Worm (Caenorhabditis elegans) whole organism, L1 larva: ENCODE results near the gene acer-1.

Source experiments
- C04F5.9 ChIP-seq: sonication (generic microtip); optimal IDR thresholded peaks from 2 replicates; lab custom pipeline; 2016; ENCODE audit warnings: missing genetic modification characterization, missing compliant biosample characterization
- C16A3.4 ChIP-seq: fragments of 150-350 bp; optimal IDR thresholded peaks from 2 replicates; lab custom pipeline; 2014; ENCODE audit warnings: missing biosample characterization, missing genetic modification characterization
- C34B4.2 ChIP-seq: sonication (generic microtip); optimal IDR thresholded peaks from 2 replicates; lab custom pipeline; 2017; ENCODE audit warnings: mild to moderate bottlenecking, missing genetic modification characterization, missing compliant biosample characterization
- F16B12.6 ChIP-seq: fragments of 150-350 bp; optimal IDR thresholded peaks from 2 replicates; lab custom pipeline; 2014; ENCODE audit warnings: missing biosample characterization, missing genetic modification characterization
- aha-1 ChIP-seq: fragments of 150-350 bp; optimal IDR thresholded peaks from 2 replicates; lab custom pipeline; 2014; ENCODE audit warnings: missing biosample characterization, missing genetic modification characterization
- ama-1 ChIP-seq: fragments of 150-350 bp; optimal IDR thresholded peaks from 2 replicates; lab custom pipeline; 2014
- blmp-1 ChIP-seq: fragments of 150-350 bp; optimal IDR thresholded peaks from 2 replicates; lab custom pipeline; 2014; ENCODE audit warnings: missing biosample characterization, missing genetic modification characterization
- ceh-63 ChIP-seq: fragments of 200-800 bp; sonication (Bioruptor generic); optimal IDR thresholded peaks from 2 replicates; lab custom pipeline; 2018; ENCODE audit warnings: mild to moderate bottlenecking, missing genetic modification characterization, missing compliant biosample characterization
- ceh-8 ChIP-seq: fragments of 200-800 bp; sonication (Bioruptor generic); optimal IDR thresholded peaks from 2 replicates; lab custom pipeline; 2018; ENCODE audit warnings: mild to moderate bottlenecking, missing genetic modification characterization, moderate library complexity, missing compliant biosample characterization
- ceh-82 ChIP-seq, 3 experiments: fragments of 150-350 bp in 1 of 3; sonication (generic microtip) in 2 of 3; optimal IDR thresholded peaks; 2 replicates each; lab custom pipeline; 2014 to 2017; ENCODE audit warnings: missing biosample characterization in 3 of 3, missing genetic modification characterization in 3 of 3
- dpl-1 ChIP-seq, 3 experiments: fragments of 150-350 bp in 2 of 3; sonication (generic microtip) in 1 of 3; optimal IDR thresholded peaks; 2 replicates each; lab custom pipeline; 2014 to 2017; ENCODE audit warnings: missing biosample characterization in 3 of 3, missing genetic modification characterization in 3 of 3, missing genetic modification reagents in 3 of 3
- efl-1 ChIP-seq, 4 experiments: fragments of 150-350 bp; optimal IDR thresholded peaks in 3 of 4; peaks in 1 of 4; 1 replicate in 1 of 4; 2 replicates in 3 of 4; lab custom pipeline; 2014; ENCODE audit warnings: missing biosample characterization in 2 of 4, missing genetic modification characterization in 2 of 4, missing genetic modification reagents in 2 of 4
- elt-2 ChIP-seq: sonication (generic microtip); optimal IDR thresholded peaks from 2 replicates; lab custom pipeline; 2016; ENCODE audit warnings: missing genetic modification characterization, mild to moderate bottlenecking, inconsistent platforms, missing compliant biosample characterization, missing genetic modification reagents
- elt-3 ChIP-seq, 6 experiments: fragments of 150-350 bp in 1 of 6; sonication (generic microtip); optimal IDR thresholded peaks; 2 replicates each; lab custom pipeline; 2017 to 2018; ENCODE audit warnings: missing biosample characterization in 6 of 6, missing genetic modification characterization in 6 of 6, inconsistent platforms in 1 of 6
- ets-5 ChIP-seq: fragments of 200-800 bp; sonication (Bioruptor generic); IDR thresholded peaks from 2 replicates; pipeline ENCODE4 v1.3.6; 2022; ENCODE audit warnings: missing genetic modification characterization, missing compliant biosample characterization
- fkh-8 ChIP-seq: sonication (generic microtip); optimal IDR thresholded peaks from 2 replicates; lab custom pipeline; 2016; ENCODE audit warnings: mild to moderate bottlenecking, missing genetic modification characterization, missing compliant biosample characterization
- fos-1 ChIP-seq: fragments of 150-350 bp; optimal IDR thresholded peaks from 2 replicates; lab custom pipeline; 2014; ENCODE audit warnings: missing biosample characterization, missing genetic modification characterization
- hlh-17 ChIP-seq: fragments of 200-800 bp; sonication (Bioruptor generic); optimal IDR thresholded peaks from 2 replicates; lab custom pipeline; 2018; ENCODE audit warnings: missing genetic modification characterization, mild to moderate bottlenecking, missing compliant biosample characterization, moderate library complexity, borderline replicate concordance
- hlh-4 ChIP-seq: sonication (generic microtip); optimal IDR thresholded peaks from 2 replicates; lab custom pipeline; 2016; ENCODE audit warnings: mild to moderate bottlenecking, missing genetic modification characterization, missing compliant biosample characterization
- hpl-2 ChIP-seq: fragments of 150-350 bp; optimal IDR thresholded peaks from 2 replicates; lab custom pipeline; 2014; ENCODE audit warnings: missing biosample characterization, missing genetic modification reagents, missing genetic modification characterization
- irx-1 ChIP-seq: sonication (generic microtip); optimal IDR thresholded peaks from 2 replicates; lab custom pipeline; 2016; ENCODE audit warnings: missing genetic modification characterization, missing compliant biosample characterization
- lin-13 ChIP-seq: fragments of 150-350 bp; optimal IDR thresholded peaks from 2 replicates; lab custom pipeline; 2014; ENCODE audit warnings: missing biosample characterization, missing genetic modification reagents, missing genetic modification characterization
- lin-14 ChIP-seq: fragments of 200-800 bp; sonication (Bioruptor generic); optimal IDR thresholded peaks from 2 replicates; lab custom pipeline; 2018; ENCODE audit warnings: mild to moderate bottlenecking, missing genetic modification characterization, moderate library complexity, missing compliant biosample characterization
- lin-15B ChIP-seq: fragments of 150-350 bp; sonication (generic microtip); optimal IDR thresholded peaks from 3 replicates; lab custom pipeline; 2014; ENCODE audit warnings: missing biosample characterization, missing genetic modification characterization
- lin-35 ChIP-seq, 2 experiments: fragments of 150-350 bp; optimal IDR thresholded peaks; 2 replicates each; lab custom pipeline; 2014; ENCODE audit warnings: missing biosample characterization in 2 of 2, missing genetic modification characterization in 2 of 2, missing genetic modification reagents in 2 of 2
- lin-39 ChIP-seq: fragments of 150-350 bp; optimal IDR thresholded peaks from 2 replicates; lab custom pipeline; 2014; ENCODE audit warnings: missing biosample characterization, missing genetic modification reagents, missing genetic modification characterization
- mab-9 ChIP-seq: fragments of 200-800 bp; sonication (Bioruptor generic); IDR thresholded peaks from 2 replicates; pipeline ENCODE4 v1.3.6; 2022; ENCODE audit warnings: missing genetic modification reagents, missing genetic modification characterization, missing compliant biosample characterization
- mdl-1 ChIP-seq, 2 experiments: fragments of 150-350 bp; optimal IDR thresholded peaks; 2 replicates each; lab custom pipeline; 2014 to 2017; ENCODE audit warnings: missing biosample characterization in 2 of 2, missing genetic modification characterization in 2 of 2, inconsistent platforms in 1 of 2
- mep-1 ChIP-seq: fragments of 150-350 bp; optimal IDR thresholded peaks from 2 replicates; lab custom pipeline; 2014; ENCODE audit warnings: missing biosample characterization, missing genetic modification characterization
- nhr-12 ChIP-seq: sonication (generic microtip); optimal IDR thresholded peaks from 2 replicates; lab custom pipeline; 2017; ENCODE audit warnings: missing biosample characterization, missing genetic modification characterization
- nhr-19 ChIP-seq: fragments of 200-800 bp; sonication (Bioruptor generic); conservative IDR thresholded peaks from 2 replicates; pipeline ENCODE4 v1.3.6; 2022; ENCODE audit warnings: missing genetic modification characterization, missing compliant biosample characterization
- nhr-47 ChIP-seq: sonication (generic microtip); optimal IDR thresholded peaks from 2 replicates; lab custom pipeline; 2016; ENCODE audit warnings: mild to moderate bottlenecking, missing genetic modification characterization, moderate library complexity, missing compliant biosample characterization
- nhr-71 ChIP-seq: sonication (generic microtip); optimal IDR thresholded peaks from 2 replicates; lab custom pipeline; 2016; ENCODE audit warnings: mild to moderate bottlenecking, missing genetic modification characterization, moderate library complexity, missing compliant biosample characterization
- nhr-76 ChIP-seq: sonication (generic microtip); optimal IDR thresholded peaks from 2 replicates; lab custom pipeline; 2017; ENCODE audit warnings: missing biosample characterization, missing genetic modification characterization
- nhr-77 ChIP-seq: fragments of 150-350 bp; optimal IDR thresholded peaks from 2 replicates; lab custom pipeline; 2014; ENCODE audit warnings: missing biosample characterization, missing genetic modification characterization
- nhr-85 ChIP-seq: sonication (generic microtip); peaks from one replicate; lab custom pipeline; 2016; ENCODE audit warnings: missing genetic modification characterization, inconsistent platforms, missing compliant biosample characterization
- nhr-90 ChIP-seq: sonication (generic microtip); optimal IDR thresholded peaks from 2 replicates; lab custom pipeline; 2016; ENCODE audit warnings: mild to moderate bottlenecking, missing genetic modification characterization, missing compliant biosample characterization; ENCODE audit not compliant: poor library complexity
- pqm-1 ChIP-seq: sonication (generic microtip); optimal IDR thresholded peaks from 3 replicates; lab custom pipeline; 2017; ENCODE audit warnings: missing biosample characterization, missing genetic modification characterization
- snpc-4 ChIP-seq: fragments of 150-350 bp; optimal IDR thresholded peaks from 2 replicates; lab custom pipeline; 2014; ENCODE audit warnings: missing biosample characterization, missing genetic modification characterization
- swsn-7 ChIP-seq: sonication (generic microtip); optimal IDR thresholded peaks from 2 replicates; lab custom pipeline; 2016; ENCODE audit warnings: missing genetic modification characterization, missing compliant biosample characterization
- tbx-2 ChIP-seq: sonication (generic microtip); optimal IDR thresholded peaks from 2 replicates; lab custom pipeline; 2016; ENCODE audit warnings: missing genetic modification characterization, missing compliant biosample characterization
- tlp-1 ChIP-seq: fragments of 150-350 bp; optimal IDR thresholded peaks from 2 replicates; lab custom pipeline; 2014; ENCODE audit warnings: missing biosample characterization, missing genetic modification characterization
- unc-130 ChIP-seq: fragments of 150-350 bp; optimal IDR thresholded peaks from 2 replicates; lab custom pipeline; 2017; ENCODE audit warnings: missing biosample characterization, missing genetic modification characterization, inconsistent platforms
- unc-86 ChIP-seq: sonication (generic microtip); optimal IDR thresholded peaks from 2 replicates; lab custom pipeline; 2016; ENCODE audit warnings: missing genetic modification characterization, missing compliant biosample characterization
- ztf-11 ChIP-seq, 2 experiments: sonication (generic microtip); optimal IDR thresholded peaks; 2 replicates each; lab custom pipeline; 2016 to 2017; ENCODE audit warnings: missing genetic modification characterization in 2 of 2, missing biosample characterization in 1 of 2, missing compliant biosample characterization in 1 of 2

acer-1 gene

DNA sequence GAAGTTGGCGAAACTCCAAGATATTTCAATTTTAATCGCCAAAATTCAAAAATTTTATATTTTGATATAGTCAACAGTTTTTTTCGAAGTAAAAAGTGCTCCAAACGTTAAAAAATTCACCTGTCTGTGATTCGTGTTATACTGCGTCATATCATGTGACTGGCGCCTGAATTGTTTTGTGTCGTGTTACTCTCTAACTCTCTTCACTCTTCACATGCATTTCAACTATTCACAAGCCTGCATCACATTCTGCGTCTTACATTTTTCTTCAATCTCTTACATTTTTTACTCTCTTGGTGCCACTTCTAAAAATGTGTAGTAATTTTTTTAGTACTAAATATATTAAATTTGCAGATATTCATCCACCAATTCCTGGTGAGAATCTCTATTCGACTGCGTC, 38.2 kb upstream of the acer-1 start, which contains the start of gene flcn-1 (continued):
- no peak for TF ChIP-seq ets-5 (GFP tag; lab: Robert Waterston, UW)
- TF ChIP-seq pqm-1 (tag; lab: Kevin White, UChicago) = no peak
- TF ChIP-seq fos-1 (tag; lab: Kevin White, UChicago) = peak; percentile 15
- peak in 2 of 3 experiments; percentile 10 to 37 for TF ChIP-seq dpl-1 (GFP tag; optimal IDR thresholded peaks at IDR 0.05; lab: Kevin White, UChicago)
- no peak for TF ChIP-seq mab-9 (GFP tag; lab: Robert Waterston, UW)
- no peak for TF ChIP-seq ceh-63 (GFP tag; lab: Kevin White, UChicago)
- peak; percentile 78 for TF ChIP-seq nhr-71 (tag; lab: Kevin White, UChicago)
- no peak for TF ChIP-seq tlp-1 (tag; lab: Kevin White, UChicago)
- no peak for TF ChIP-seq nhr-76 (tag; lab: Kevin White, UChicago)

DNA sequence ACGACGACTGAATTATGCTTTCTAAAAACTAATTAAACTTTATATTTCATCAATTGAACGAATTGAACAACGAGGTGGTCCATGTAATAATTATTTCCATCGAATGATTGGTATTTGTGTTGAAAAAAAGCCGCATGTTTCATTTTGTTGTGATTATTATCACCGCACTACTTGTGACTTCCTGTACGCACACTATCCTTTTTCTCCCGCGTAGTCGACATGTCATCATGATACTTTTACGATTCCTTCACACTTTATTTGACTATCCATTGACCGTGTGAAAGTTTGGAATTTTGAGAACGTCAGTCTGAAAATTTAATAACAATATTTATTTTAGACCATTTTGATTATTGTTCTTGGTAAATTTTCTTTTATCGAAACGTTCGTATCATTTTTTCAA, 37.4 kb upstream of the acer-1 start, which contains the start of gene F22D3.4:
TSS of gene F22D3.4 (minus strand) at position 1 of the 400 bp plus-strand sequence.
- peak in 1 of 2 experiments; percentile 30 for TF ChIP-seq lin-35 (GFP tag; optimal IDR thresholded peaks at IDR 0.05; lab: Kevin White, UChicago)
- no peak for TF ChIP-seq ets-5 (GFP tag; lab: Robert Waterston, UW)
- TF ChIP-seq hpl-2 (GFP tag; lab: Kevin White, UChicago) = no peak
- peak; percentile 14 for TF ChIP-seq blmp-1 (tag; lab: Kevin White, UChicago)

ce11 chrII:6927034-6927433, 36.8 kb upstream of the acer-1 start:
- peak in 1 of 2 experiments; percentile 10 for TF ChIP-seq ztf-11 (tag; optimal IDR thresholded peaks at IDR 0.05; lab: Kevin White, UChicago)
- peak; percentile 33 for TF ChIP-seq hlh-4
- TF ChIP-seq ceh-8 (GFP tag; lab: Kevin White, UChicago) = no peak
- TF ChIP-seq unc-130 (tag; lab: Kevin White, UChicago) = no peak

ce11 chrII:6926488-6926887, 36.3 kb upstream of the acer-1 start:
- peak; percentile 50 for TF ChIP-seq nhr-90
- no peak for TF ChIP-seq nhr-12
- TF ChIP-seq efl-1 (optimal IDR thresholded peaks at IDR 0.05; lab: Kevin White, UChicago) = peak; percentile 59 to 74
- peak; percentile 39 to 93 for TF ChIP-seq efl-1 (GFP tag; optimal IDR thresholded peaks at IDR 0.05 in 1 of 2; lab: Kevin White, UChicago)
- TF ChIP-seq unc-130 (tag; lab: Kevin White, UChicago) = peak; percentile 34
- peak; percentile 84 for TF ChIP-seq mep-1 (tag; lab: Kevin White, UChicago)
- peak; percentile 1 for TF ChIP-seq C16A3.4 (tag; lab: Kevin White, UChicago)
- no peak for TF ChIP-seq aha-1 (tag; lab: Kevin White, UChicago)
- TF ChIP-seq lin-39 (tag; lab: Kevin White, UChicago) = no peak
- peak; percentile 67 for TF ChIP-seq swsn-7
- TF ChIP-seq snpc-4 (tag; lab: Kevin White, UChicago) = no peak
- peak in 1 of 2 experiments; percentile 67 for TF ChIP-seq mdl-1 (tag; optimal IDR thresholded peaks at IDR 0.05; lab: Kevin White, UChicago)
- peak; percentile 35 for TF ChIP-seq elt-2
- peak in 2 of 6 experiments; percentile 33 to 44 for TF ChIP-seq elt-3 (tag; optimal IDR thresholded peaks at IDR 0.05; lab: Kevin White, UChicago)
- peak; percentile 93 for TF ChIP-seq lin-14 (GFP tag; lab: Kevin White, UChicago)
- no peak for TF ChIP-seq F16B12.6 (tag; lab: Kevin White, UChicago)
- peak; percentile 56 for TF ChIP-seq nhr-77
- no peak for TF ChIP-seq hlh-17 (GFP tag; lab: Kevin White, UChicago)
- no peak for TF ChIP-seq lin-15B (tag; lab: Kevin White, UChicago)
- TF ChIP-seq fkh-8 (tag; lab: Kevin White, UChicago) = peak; percentile 79
- no peak for TF ChIP-seq C34B4.2 (tag; lab: Kevin White, UChicago)
- peak; percentile 67 for TF ChIP-seq nhr-71 (tag; lab: Kevin White, UChicago)
- no peak for TF ChIP-seq ets-5 (GFP tag; lab: Robert Waterston, UW)
- TF ChIP-seq irx-1 (tag; lab: Kevin White, UChicago) = no peak
- TF ChIP-seq ceh-82 (tag; optimal IDR thresholded peaks at IDR 0.05; lab: Kevin White, UChicago) = peak in 2 of 3 experiments; percentile 38 to 72
- TF ChIP-seq nhr-19 (GFP tag; lab: Robert Waterston, UW) = peak; percentile 43
- TF ChIP-seq nhr-85 (tag; lab: Kevin White, UChicago) = peak; percentile 71
- TF ChIP-seq blmp-1 (tag; lab: Kevin White, UChicago) = peak; percentile 96
- TF ChIP-seq lin-13 (GFP tag; lab: Kevin White, UChicago) = peak; percentile 63
- TF ChIP-seq nhr-47 (tag; lab: Kevin White, UChicago) = peak; percentile 56
- peak; percentile 21 for TF ChIP-seq ama-1
- TF ChIP-seq unc-86 = peak; percentile 39
- peak; percentile 13 for TF ChIP-seq C04F5.9
- peak; percentile 29 to 51 (median 32) for TF ChIP-seq dpl-1 (GFP tag; optimal IDR thresholded peaks at IDR 0.05; lab: Kevin White, UChicago)
- TF ChIP-seq fos-1 (tag; lab: Kevin White, UChicago) = no peak
- peak; percentile 56 to 57 for TF ChIP-seq lin-35 (GFP tag; optimal IDR thresholded peaks at IDR 0.05; lab: Kevin White, UChicago)
- peak; percentile 50 for TF ChIP-seq tbx-2 (tag; lab: Kevin White, UChicago)
